Worm (Caenorhabditis elegans) whole organism, L4 larva: ENCODE data around the gene C25E10.11.

Experiments used
- T20F7.1 ChIP-seq: fragments of 200-800 bp; sonication (Bioruptor generic); optimal IDR thresholded peaks from 2 replicates; lab custom pipeline; 2018; ENCODE audit warnings: mild to moderate bottlenecking, missing genetic modification characterization, missing compliant biosample characterization
- T26A8.4 ChIP-seq: fragments of 200-800 bp; sonication (Bioruptor generic); IDR thresholded peaks from 2 replicates; pipeline ENCODE4 v1.3.6; 2022; ENCODE audit warnings: missing genetic modification characterization, missing compliant biosample characterization
- Y5F2A.4 ChIP-seq: fragments of 200-800 bp; sonication (Bioruptor generic); optimal IDR thresholded peaks from 2 replicates; lab custom pipeline; 2018; ENCODE audit warnings: mild to moderate bottlenecking, missing genetic modification characterization, missing compliant biosample characterization
- Y75B8A.6 ChIP-seq: fragments of 200-800 bp; sonication (Bioruptor generic); IDR thresholded peaks from 2 replicates; pipeline ENCODE4 v1.3.6; 2022; ENCODE audit warnings: missing genetic modification reagents, missing genetic modification characterization, missing compliant biosample characterization
- aha-1 ChIP-seq: fragments of 150-350 bp; peaks from one replicate; lab custom pipeline; 2014; ENCODE audit warnings: missing biosample characterization, missing genetic modification characterization
- attf-4 ChIP-seq: sonication (generic microtip); optimal IDR thresholded peaks from 3 replicates; lab custom pipeline; 2017; ENCODE audit warnings: missing biosample characterization, missing genetic modification characterization
- daf-16 ChIP-seq, 3 experiments: sonication (generic microtip); optimal IDR thresholded peaks; 2 replicates each; lab custom pipeline; 2016 to 2017; ENCODE audit warnings: missing genetic modification characterization in 3 of 3, missing genetic modification reagents in 3 of 3, mild to moderate bottlenecking in 2 of 3, missing compliant biosample characterization in 2 of 3, missing biosample characterization in 1 of 3, moderate library complexity in 1 of 3
- dmd-6 ChIP-seq: fragments of 200-800 bp; sonication (Bioruptor generic); IDR thresholded peaks from 2 replicates; pipeline ENCODE4 v1.3.6; 2022; ENCODE audit warnings: missing genetic modification reagents, missing genetic modification characterization, missing compliant biosample characterization
- dpl-1 ChIP-seq: fragments of 150-350 bp; optimal IDR thresholded peaks from 2 replicates; lab custom pipeline; 2014; ENCODE audit warnings: missing biosample characterization, missing genetic modification reagents, missing genetic modification characterization
- dve-1 ChIP-seq: sonication (generic microtip); optimal IDR thresholded peaks from 2 replicates; lab custom pipeline; 2017; ENCODE audit warnings: antibody characterized with exemption, mild to moderate bottlenecking, missing genetic modification characterization, missing compliant biosample characterization; ENCODE audit not compliant: insufficient read depth
- gei-8 ChIP-seq: fragments of 200-800 bp; sonication (Bioruptor generic); optimal IDR thresholded peaks from 2 replicates; lab custom pipeline; 2018; ENCODE audit warnings: mild to moderate bottlenecking, missing genetic modification characterization, missing compliant biosample characterization
- hif-1 ChIP-seq, 2 experiments: sonication (generic microtip); optimal IDR thresholded peaks; 2 replicates each; lab custom pipeline; 2016 to 2017; ENCODE audit warnings: missing compliant biosample characterization in 2 of 2, missing genetic modification characterization in 2 of 2, missing genetic modification reagents in 2 of 2, missing genotype in 2 of 2, mild to moderate bottlenecking in 1 of 2
- hlh-11 ChIP-seq: fragments of 200-800 bp; sonication (Bioruptor generic); optimal IDR thresholded peaks from 2 replicates; lab custom pipeline; 2018; ENCODE audit warnings: mild to moderate bottlenecking, missing genetic modification characterization, missing compliant biosample characterization
- hlh-30 ChIP-seq: sonication (generic microtip); optimal IDR thresholded peaks from 2 replicates; lab custom pipeline; 2017; ENCODE audit warnings: antibody characterized with exemption, mild to moderate bottlenecking, missing genetic modification characterization, missing compliant biosample characterization; ENCODE audit not compliant: insufficient read depth
- lim-7 ChIP-seq: fragments of 200-800 bp; sonication (Bioruptor generic); IDR thresholded peaks from 2 replicates; pipeline ENCODE4 v1.3.6; 2022; ENCODE audit warnings: missing genetic modification characterization, missing compliant biosample characterization
- lin-1 ChIP-seq: fragments of 200-800 bp; sonication (Bioruptor generic); IDR thresholded peaks from 2 replicates; pipeline ENCODE4 v1.3.6; 2022; ENCODE audit warnings: missing genetic modification reagents, missing genetic modification characterization, missing compliant biosample characterization
- lin-13 ChIP-seq: fragments of 150-350 bp; optimal IDR thresholded peaks from 2 replicates; lab custom pipeline; 2014; ENCODE audit warnings: missing biosample characterization, missing genetic modification reagents, missing genetic modification characterization
- lin-15B ChIP-seq: fragments of 150-350 bp; sonication (generic microtip); optimal IDR thresholded peaks from 3 replicates; lab custom pipeline; 2014; ENCODE audit warnings: missing biosample characterization, missing genetic modification characterization
- lsy-2 ChIP-seq, 2 experiments: fragments of 150-350 bp in 1 of 2; sonication (generic microtip) in 1 of 2; optimal IDR thresholded peaks; 2 replicates each; lab custom pipeline; 2014 to 2017; ENCODE audit warnings: missing biosample characterization in 2 of 2, missing genetic modification characterization in 2 of 2
- mdl-1 ChIP-seq, 2 experiments: fragments of 150-350 bp in 1 of 2; sonication (generic microtip) in 1 of 2; optimal IDR thresholded peaks; 2 replicates each; lab custom pipeline; 2014 to 2017; ENCODE audit warnings: missing biosample characterization in 2 of 2, missing genetic modification characterization in 2 of 2
- mdt-29 ChIP-seq: fragments of 200-800 bp; sonication (Bioruptor generic); IDR thresholded peaks from 2 replicates; pipeline ENCODE4 v1.3.6; 2022; ENCODE audit warnings: missing genetic modification reagents, missing genetic modification characterization, missing compliant biosample characterization
- mep-1 ChIP-seq: fragments of 150-350 bp; sonication (generic microtip); optimal IDR thresholded peaks from 3 replicates; lab custom pipeline; 2014; ENCODE audit warnings: missing biosample characterization, missing genetic modification characterization
- mxl-2 ChIP-seq: fragments of 200-800 bp; sonication (Bioruptor generic); conservative IDR thresholded peaks from 2 replicates; pipeline ENCODE4 v1.3.6; 2022; ENCODE audit warnings: missing genetic modification reagents, missing genetic modification characterization, missing compliant biosample characterization
- mxl-3 ChIP-seq: fragments of 200-800 bp; sonication (Bioruptor generic); optimal IDR thresholded peaks from 2 replicates; lab custom pipeline; 2018; ENCODE audit warnings: mild to moderate bottlenecking, missing genetic modification characterization, missing compliant biosample characterization
- nhr-10 ChIP-seq: fragments of 150-350 bp; optimal IDR thresholded peaks from 2 replicates; lab custom pipeline; 2014; ENCODE audit warnings: missing biosample characterization, missing genetic modification characterization
- nhr-102 ChIP-seq: sonication (generic microtip); optimal IDR thresholded peaks from 2 replicates; lab custom pipeline; 2016; ENCODE audit warnings: mild to moderate bottlenecking, missing genetic modification characterization, moderate library complexity, missing compliant biosample characterization
- nhr-111 ChIP-seq: fragments of 200-800 bp; sonication (Bioruptor generic); optimal IDR thresholded peaks from 2 replicates; lab custom pipeline; 2018; ENCODE audit warnings: mild to moderate bottlenecking, missing genetic modification characterization, missing compliant biosample characterization
- nhr-28 ChIP-seq: fragments of 150-350 bp; optimal IDR thresholded peaks from 2 replicates; lab custom pipeline; 2014; ENCODE audit warnings: missing biosample characterization, missing genetic modification characterization
- nhr-41 ChIP-seq: fragments of 200-800 bp; sonication (Bioruptor generic); IDR thresholded peaks from 2 replicates; pipeline ENCODE4 v1.3.6; 2022; ENCODE audit warnings: missing genetic modification reagents, missing genetic modification characterization, missing compliant biosample characterization
- nhr-48 ChIP-seq: sonication (generic microtip); optimal IDR thresholded peaks from 2 replicates; lab custom pipeline; 2016; ENCODE audit warnings: mild to moderate bottlenecking, missing genetic modification characterization, missing compliant biosample characterization
- nhr-77 ChIP-seq: fragments of 150-350 bp; optimal IDR thresholded peaks from 2 replicates; lab custom pipeline; 2014; ENCODE audit warnings: missing biosample characterization, missing genetic modification characterization
- pha-4 ChIP-seq, 2 experiments: fragments of 150-350 bp in 1 of 2; fragments of 200-800 bp in 1 of 2; sonication (Bioruptor generic) in 1 of 2; IDR thresholded peaks in 1 of 2; optimal IDR thresholded peaks in 1 of 2; 2 replicates each; pipeline versions ENCODE4 v1.3.6 to Lab custom; 2014 to 2022; ENCODE audit warnings: missing genetic modification characterization in 2 of 2, missing genetic modification reagents in 2 of 2, missing biosample characterization in 1 of 2, missing compliant biosample characterization in 1 of 2
- pqm-1 ChIP-seq: sonication (generic microtip); optimal IDR thresholded peaks from 2 replicates; lab custom pipeline; 2017; ENCODE audit warnings: missing biosample characterization, missing genetic modification characterization
- saeg-2 ChIP-seq: fragments of 200-800 bp; sonication (Bioruptor generic); IDR thresholded peaks from 2 replicates; pipeline ENCODE4 v1.3.6; 2022; ENCODE audit warnings: missing genetic modification reagents, missing genetic modification characterization, missing compliant biosample characterization
- snpc-4 ChIP-seq: fragments of 150-350 bp; optimal IDR thresholded peaks from 2 replicates; lab custom pipeline; 2014; ENCODE audit warnings: missing biosample characterization, missing genetic modification characterization
- tra-1 ChIP-seq: fragments of 200-800 bp; sonication (Bioruptor generic); IDR thresholded peaks from 2 replicates; pipeline ENCODE4 v1.3.6; 2022; ENCODE audit warnings: missing genetic modification reagents, missing genetic modification characterization, missing compliant biosample characterization
- unc-62 ChIP-seq, 3 experiments: fragments of 150-350 bp in 1 of 3; sonication (generic microtip); optimal IDR thresholded peaks in 2 of 3; peaks in 1 of 3; 1 replicate in 1 of 3; 2 replicates in 2 of 3; lab custom pipeline; 2014 to 2017; ENCODE audit warnings: missing biosample characterization in 3 of 3, missing genetic modification characterization in 3 of 3, missing genetic modification reagents in 3 of 3, missing genotype in 1 of 3
- zag-1 ChIP-seq: fragments of 150-350 bp; optimal IDR thresholded peaks from 2 replicates; lab custom pipeline; 2014; ENCODE audit warnings: missing biosample characterization, missing genetic modification characterization
- zfp-3 ChIP-seq: fragments of 200-800 bp; sonication (Bioruptor generic); conservative IDR thresholded peaks from 2 replicates; pipeline ENCODE4 v1.3.6; 2022; ENCODE audit warnings: missing genetic modification reagents, missing genetic modification characterization, missing compliant biosample characterization

Gene C25E10.11

ce11 chrV:9079965-9080432, 21.5 kb upstream of the C25E10.11 start:
- TF ChIP-seq mdl-1 (tag; optimal IDR thresholded peaks at IDR 0.05; lab: Kevin White, UChicago) (peak in 1 of 2 experiments; percentile 51), nhr-111 (GFP tag; lab: Kevin White, UChicago) (no peak), mxl-3 (GFP tag; lab: Kevin White, UChicago) (peak; percentile 83), nhr-10 (peak; percentile 54), nhr-41 (peak; percentile 64; the same call in 1 of the 2 replicates), lsy-2 (tag; optimal IDR thresholded peaks at IDR 0.05; lab: Kevin White, UChicago) (no peak), nhr-102 (peak; percentile 41), saeg-2 (GFP tag; lab: Robert Waterston, UW) (peak; percentile 74; the same call in 1 of the 2 replicates), tra-1 (peak; percentile 88), unc-62 (GFP tag; optimal IDR thresholded peaks at IDR 0.05 in 1 of 2; lab: Kevin White, UChicago) (peak in 1 of 2 experiments; percentile 53), unc-62 (tag; optimal IDR thresholded peaks at IDR 0.05; lab: Kevin White, UChicago) (no peak), daf-16 (GFP tag; optimal IDR thresholded peaks at IDR 0.05; lab: Kevin White, UChicago) (peak in 1 of 2 experiments; percentile 79), daf-16 (tag; optimal IDR thresholded peaks at IDR 0.05; lab: Kevin White, UChicago) (peak; percentile 78), T20F7.1 (GFP tag; lab: Kevin White, UChicago) (peak; percentile 42), hif-1 (tag; optimal IDR thresholded peaks at IDR 0.05; lab: Kevin White, UChicago) (peak in 1 of 2 experiments; percentile 96), hlh-11 (tag; lab: Kevin White, UChicago) (peak; percentile 96), lim-7 (GFP tag; lab: Robert Waterston, UW) (no peak), Y5F2A.4 (GFP tag; lab: Kevin White, UChicago) (no peak), mdt-29 (peak; percentile 62), Y75B8A.6 (GFP tag; lab: Robert Waterston, UW) (0 out of 2 replicates have a peak, but pooled peaks have one; percentile 31), zag-1 (tag; lab: Kevin White, UChicago) (no peak), attf-4 (tag; lab: Kevin White, UChicago) (no peak), gei-8 (peak; percentile 76), lin-13 (GFP tag; lab: Kevin White, UChicago) (peak; percentile 36), snpc-4 (no peak), mep-1 (tag; lab: Kevin White, UChicago) (peak; percentile 50), hlh-30 (tag; lab: Kevin White, UChicago) (peak; percentile 73), dve-1 (tag; lab: Kevin White, UChicago) (peak; percentile 85), aha-1 (tag; lab: Kevin White, UChicago) (peak; percentile 89), lin-1 (0 out of 2 replicates have a peak, but pooled peaks have one; percentile 37), nhr-77 (tag; lab: Kevin White, UChicago) (peak; percentile 56), mxl-2 (GFP tag; lab: Robert Waterston, UW) (0 out of 2 replicates have a peak, but pooled peaks have one; percentile 7), T26A8.4 (GFP tag; lab: Robert Waterston, UW) (peak; percentile 67), nhr-28 (tag; lab: Kevin White, UChicago) (peak; percentile 63), dpl-1 (no peak), pqm-1 (tag; lab: Kevin White, UChicago) (peak; percentile 72), zfp-3 (GFP tag; lab: Robert Waterston, UW) (peak; percentile 71; the same call in 1 of the 2 replicates), dmd-6 (peak; percentile 98), nhr-48 (tag; lab: Kevin White, UChicago) (peak; percentile 93), pha-4 (GFP tag; IDR thresholded peaks at IDR 0.05; lab: Robert Waterston, UW) (peak; percentile 71), pha-4 (tag; optimal IDR thresholded peaks at IDR 0.05; lab: Kevin White, UChicago) (no peak), lin-15B (tag; lab: Kevin White, UChicago) (no peak)
